Worm (Caenorhabditis elegans): ENCODE data around the gene F37C12.10.

Gene F37C12.10

DNA sequence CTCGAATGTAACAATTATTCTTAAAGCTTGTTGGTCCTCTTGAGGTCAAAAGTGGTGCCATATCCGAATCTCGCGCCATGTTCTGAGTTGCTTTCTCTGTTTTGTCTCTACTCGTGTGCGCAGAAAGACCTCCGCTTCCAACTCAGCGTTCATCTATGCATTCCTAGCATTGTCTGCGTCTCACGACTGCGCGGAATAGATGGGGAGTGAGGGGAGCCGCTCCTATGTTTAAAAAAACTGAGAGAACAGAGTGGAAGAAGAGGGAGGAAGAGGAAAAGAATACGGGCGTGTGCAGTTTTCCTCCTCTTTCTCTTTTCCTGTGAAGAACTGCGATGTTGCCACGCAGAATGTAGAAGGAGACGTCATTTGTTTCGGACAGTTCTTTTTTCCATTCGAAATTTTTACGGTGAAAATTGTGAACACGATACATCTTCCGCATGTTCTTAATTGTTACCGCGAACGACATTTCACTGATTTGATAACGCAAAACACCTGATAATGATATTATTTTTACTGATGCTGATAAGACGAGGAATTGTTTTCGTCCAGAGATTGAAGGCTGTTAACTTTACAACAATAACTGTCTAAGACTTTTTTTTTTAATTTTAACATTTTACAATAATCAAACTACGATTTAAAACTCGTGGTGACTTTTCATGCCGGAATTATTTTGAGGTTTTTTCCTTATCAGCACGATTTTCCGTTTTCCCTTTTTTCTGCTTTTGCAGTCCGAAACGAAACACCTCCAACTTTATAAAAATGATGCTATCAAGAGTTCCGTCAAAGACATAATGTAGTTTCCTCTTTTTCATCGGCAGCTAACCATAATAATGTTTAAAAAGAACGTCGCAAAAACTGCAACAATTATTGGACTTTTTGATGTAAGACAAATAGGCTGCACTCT is 21.3 kb downstream of the F37C12.10 start:
- no peak for TF ChIP-seq unc-62 (GFP tag; optimal IDR thresholded peaks at IDR 0.05)

DNA sequence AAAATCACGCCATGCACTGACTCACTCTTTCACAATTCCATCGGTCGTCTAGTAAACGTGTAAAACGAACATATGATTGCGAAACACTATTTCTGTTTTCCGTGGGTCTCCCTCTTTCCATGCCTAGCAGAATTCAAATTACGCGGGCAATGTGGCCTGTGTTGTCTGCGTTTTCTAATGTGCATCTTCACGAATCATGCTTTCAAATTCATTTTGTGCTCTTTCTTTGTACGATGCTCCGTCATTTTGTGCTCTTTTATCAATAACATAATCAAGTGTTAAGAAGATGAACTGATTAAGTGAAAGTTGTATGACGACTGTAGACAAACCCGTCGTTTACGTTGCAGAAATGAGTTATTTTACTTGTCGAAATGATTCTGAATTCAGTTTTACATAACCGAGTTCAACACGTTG is 22.4 kb downstream of the F37C12.10 start:
- TF ChIP-seq unc-62 (GFP tag; optimal IDR thresholded peaks at IDR 0.05): no peak

DNA sequence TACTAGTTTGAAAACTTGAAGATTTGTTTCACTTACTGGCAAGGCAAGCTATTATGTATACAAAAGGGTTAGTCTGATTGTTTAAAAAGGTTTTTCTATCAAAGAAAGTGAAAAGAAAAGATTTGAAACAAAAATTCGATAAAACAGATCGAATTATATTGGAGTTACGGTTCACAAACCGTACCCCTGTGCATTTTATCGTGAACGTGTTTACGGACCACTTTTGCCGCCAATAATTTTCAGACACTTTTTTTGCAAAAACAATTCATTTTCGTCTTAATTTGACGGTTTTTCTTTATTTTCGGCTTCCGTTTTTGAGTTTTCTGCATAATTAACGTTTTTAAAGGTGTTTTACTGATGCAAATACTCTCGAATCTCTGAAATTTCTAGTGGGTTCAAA is 22.9 kb downstream of the F37C12.10 start:
- TF ChIP-seq unc-62 (GFP tag; optimal IDR thresholded peaks at IDR 0.05): no peak

DNA sequence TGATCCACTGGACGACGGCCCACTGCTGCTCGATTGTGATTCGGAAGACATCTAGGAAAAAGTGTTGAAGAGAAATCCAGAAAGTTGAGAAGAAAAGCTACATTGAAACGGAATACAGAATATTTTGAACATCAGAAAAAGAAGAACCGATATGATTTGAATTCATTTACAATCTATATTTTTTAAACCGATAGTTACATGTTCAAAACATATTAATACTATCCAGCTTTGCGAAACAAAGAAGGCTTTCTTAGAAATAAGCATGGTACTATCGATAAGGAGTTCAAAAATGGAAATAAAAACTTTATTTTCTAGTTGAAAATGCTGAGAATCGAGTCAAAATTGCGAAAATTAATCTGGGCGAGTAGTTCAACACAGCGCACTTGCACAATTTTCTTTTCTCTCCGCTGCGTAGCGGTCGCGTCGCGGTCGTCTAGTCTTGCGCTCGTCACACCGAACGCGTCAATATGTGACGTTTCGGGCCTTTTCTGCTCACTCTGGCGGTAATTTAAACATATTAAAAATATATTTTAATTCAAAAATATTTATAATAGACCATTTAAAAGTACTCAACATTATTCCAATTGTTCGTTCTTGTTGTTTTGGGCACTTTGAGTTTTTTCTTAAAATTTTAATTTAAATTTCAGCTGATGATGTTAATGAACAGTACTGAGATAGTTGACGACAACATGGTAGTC is 26.0 kb downstream of the F37C12.10 start, which contains the start of the genes syf-2 and K04G7.1:
TSS of gene syf-2 (minus strand) at position 51 of the 698 bp plus-strand sequence.
TSS of gene K04G7.1 (plus strand) at position 648 of the 698 bp plus-strand sequence.
- TF ChIP-seq unc-62 (GFP tag; optimal IDR thresholded peaks at IDR 0.05): no peak

DNA sequence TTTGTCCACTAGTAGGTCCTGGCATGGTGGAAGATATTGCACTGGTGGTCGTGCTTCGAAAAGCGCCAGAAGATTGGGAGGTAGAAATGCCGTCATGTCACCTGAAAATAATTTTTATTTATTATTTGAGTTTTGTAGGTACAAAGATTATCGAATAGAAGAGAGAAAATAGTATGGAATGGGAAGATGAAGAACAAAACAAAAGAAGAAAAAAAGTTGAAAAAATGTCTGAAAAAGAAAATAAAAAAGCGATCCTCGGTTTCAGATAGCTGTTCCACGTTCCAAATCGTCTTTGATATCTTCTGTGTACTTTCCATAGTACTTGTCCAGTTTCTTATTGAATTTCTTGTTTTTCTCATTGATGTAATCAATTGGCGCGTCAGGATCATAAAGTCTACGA is 27.1 kb downstream of the F37C12.10 start, which contains the start of gene rnp-7:
TSS of gene rnp-7 (minus strand) at position 101 of the 400 bp plus-strand sequence.
- no peak for TF ChIP-seq unc-62 (GFP tag; optimal IDR thresholded peaks at IDR 0.05)

DNA sequence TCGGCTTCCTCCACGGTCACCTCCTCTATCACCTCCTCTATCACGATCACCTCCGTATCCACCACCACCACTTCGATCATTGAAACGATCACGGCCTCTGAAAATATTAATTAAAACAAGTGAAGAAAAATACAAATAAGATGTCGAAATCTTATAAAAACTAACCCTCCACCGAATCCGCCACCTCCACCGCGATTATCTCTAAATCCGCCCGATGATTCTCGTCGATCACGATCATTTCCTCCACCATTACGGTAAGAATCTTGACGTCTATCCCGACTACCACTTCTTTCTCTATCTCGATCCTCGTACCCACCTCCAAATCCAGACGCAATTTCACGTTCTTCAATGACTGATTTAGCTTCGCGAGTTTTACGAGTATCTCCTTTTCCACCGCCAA is 28.9 kb downstream of the F37C12.10 start:
- TF ChIP-seq unc-62 (GFP tag; optimal IDR thresholded peaks at IDR 0.05): no peak

DNA sequence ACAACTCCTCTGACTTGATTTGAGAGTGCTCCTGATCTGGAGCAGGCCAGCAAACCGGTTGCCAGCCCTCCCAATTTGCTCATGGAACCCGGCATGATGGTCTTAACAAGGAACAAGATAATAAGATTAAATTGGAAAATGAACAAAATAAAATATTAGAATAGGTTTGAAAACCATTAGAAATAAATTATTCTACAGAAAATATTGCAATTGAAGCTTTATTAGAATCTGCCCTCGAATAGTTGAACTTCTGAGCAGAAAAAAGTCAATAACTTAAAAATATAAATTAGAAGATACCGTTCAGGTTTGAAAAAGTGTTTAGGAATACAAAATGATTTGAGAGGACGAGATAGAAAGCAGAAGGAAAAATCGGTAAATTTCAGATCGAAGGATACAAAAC is 29.5 kb downstream of the F37C12.10 start, which contains the start of gene nuo-4:
TSS of gene nuo-4 (minus strand) at position 101 of the 400 bp plus-strand sequence.
- TF ChIP-seq unc-62 (GFP tag; optimal IDR thresholded peaks at IDR 0.05): no peak

DNA sequence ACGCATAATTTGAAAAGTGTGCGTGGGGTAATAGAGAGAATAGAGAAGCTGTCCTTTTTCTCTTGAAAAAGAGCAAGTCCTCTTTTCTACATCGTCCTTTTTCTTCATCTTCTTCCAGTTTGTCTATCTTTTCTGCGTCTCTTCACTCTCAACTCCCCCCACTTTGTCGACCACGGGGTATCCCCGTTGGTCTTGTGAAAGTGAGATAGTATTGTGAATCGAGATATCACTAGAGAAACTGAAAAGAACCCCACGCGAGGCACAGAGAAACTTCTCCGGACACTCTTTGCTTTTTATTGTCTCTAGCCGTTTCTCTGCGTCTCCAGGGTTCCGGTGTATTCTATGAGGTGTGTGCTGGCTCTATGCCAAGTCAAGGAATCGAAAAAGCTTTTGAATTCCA is 32.6 kb downstream of the F37C12.10 start:
- TF ChIP-seq unc-62 (GFP tag; optimal IDR thresholded peaks at IDR 0.05): no peak

DNA sequence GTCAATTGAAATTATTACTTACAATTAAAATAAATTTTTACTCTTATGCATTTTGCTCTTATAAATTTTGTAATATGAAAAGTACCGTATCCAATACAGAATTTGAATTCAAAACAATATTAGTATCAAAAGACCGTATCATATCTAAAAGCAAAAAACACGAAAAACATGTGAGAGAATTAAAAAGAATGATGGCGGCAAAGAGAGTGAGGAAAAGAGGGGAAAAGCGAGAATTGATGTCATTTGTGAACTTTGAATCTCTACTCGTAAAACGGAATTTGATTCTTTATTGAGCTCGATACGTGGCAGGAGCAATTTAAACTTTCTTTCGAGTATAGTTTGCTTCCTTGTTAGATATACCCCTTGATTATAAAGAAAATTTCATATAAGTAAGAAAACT is 33.7 kb downstream of the F37C12.10 start:
- no peak for TF ChIP-seq unc-62 (GFP tag; optimal IDR thresholded peaks at IDR 0.05)

DNA sequence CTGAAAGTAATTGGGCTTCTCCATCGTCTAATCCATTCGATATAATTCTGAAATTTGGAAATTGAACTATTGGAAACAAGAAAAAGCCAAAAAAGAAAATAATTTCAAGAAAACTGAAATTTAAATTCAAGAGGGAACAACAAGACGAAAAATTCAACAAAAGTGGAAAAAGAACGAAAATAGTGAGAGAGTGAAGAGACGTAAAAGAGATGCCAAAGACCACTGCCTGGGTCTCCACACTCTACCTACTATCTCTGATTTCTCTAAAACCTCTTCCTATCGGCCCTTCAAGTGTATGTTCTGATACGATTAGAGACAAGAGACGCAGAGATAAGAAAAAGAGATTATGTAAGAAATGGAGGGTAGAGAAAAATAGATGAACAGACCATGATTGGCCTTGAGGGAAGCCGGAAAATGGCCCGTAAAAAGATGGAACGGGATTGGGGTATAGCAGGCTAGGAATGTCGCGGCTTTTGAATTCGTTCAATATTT is 34.4 kb downstream of the F37C12.10 start, which contains the start of gene ogt-1:
TSS of gene ogt-1 (minus strand) at position 51 of the 492 bp plus-strand sequence.
- TF ChIP-seq unc-62 (GFP tag; optimal IDR thresholded peaks at IDR 0.05): no peak

DNA sequence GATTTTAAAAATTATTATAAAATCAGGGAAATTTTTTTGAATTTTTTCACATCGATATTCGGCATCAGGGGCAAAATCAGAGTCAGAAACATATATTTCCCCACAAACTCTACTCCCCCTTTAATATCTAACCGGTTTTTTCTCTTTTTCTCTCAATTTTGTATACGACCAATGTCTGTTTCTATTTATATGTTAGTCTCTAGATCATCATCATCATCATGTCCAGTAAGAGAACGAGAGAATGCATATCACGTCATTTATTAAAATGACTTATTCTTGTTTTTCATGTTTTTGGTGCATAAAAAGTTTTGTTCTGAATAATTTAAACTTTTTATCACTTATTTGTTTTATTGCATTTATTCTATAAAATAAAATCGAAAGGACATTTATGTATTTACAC is 35.6 kb downstream of the F37C12.10 start:
- TF ChIP-seq unc-62 (GFP tag; optimal IDR thresholded peaks at IDR 0.05): no peak

DNA sequence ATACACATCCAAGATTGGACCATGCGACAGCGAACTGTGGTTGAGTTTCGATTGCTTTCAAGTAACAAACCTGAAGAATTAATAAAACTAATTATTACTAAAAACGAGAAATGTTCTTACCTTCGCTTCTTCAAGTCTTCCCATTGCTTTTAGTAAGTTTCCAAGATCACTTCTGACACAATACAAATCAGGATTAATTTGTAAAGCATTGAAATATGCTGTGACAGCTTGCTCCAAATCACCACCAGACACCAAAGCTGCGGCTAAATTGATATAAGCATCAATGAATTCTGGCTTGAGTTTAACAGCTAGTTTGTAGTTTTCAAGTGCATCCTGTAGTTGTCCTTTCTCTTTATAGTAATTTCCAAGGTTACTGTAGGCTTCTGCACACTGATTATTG is 38.0 kb downstream of the F37C12.10 start:
- TF ChIP-seq unc-62 (GFP tag; optimal IDR thresholded peaks at IDR 0.05): no peak

DNA sequence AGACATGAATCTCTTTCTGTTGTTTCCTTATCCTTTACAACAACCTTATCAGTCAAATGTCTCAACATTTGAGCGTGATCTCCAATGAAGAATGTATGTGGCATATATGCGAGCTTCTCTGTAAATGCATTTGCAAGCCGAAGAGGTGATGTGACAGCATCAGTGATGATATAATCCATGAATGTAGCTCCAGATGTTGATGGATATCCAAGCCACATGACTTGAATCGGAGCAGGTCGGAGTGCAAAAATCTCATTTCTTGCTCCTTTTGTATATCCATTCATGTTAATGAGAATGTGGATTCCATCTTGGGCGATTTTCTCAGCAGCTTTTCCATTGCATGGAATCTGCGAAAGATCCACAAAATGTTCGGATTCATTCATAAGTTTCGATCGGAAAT is 40.0 kb downstream of the F37C12.10 start:
- TF ChIP-seq unc-62 (GFP tag; optimal IDR thresholded peaks at IDR 0.05): no peak

DNA sequence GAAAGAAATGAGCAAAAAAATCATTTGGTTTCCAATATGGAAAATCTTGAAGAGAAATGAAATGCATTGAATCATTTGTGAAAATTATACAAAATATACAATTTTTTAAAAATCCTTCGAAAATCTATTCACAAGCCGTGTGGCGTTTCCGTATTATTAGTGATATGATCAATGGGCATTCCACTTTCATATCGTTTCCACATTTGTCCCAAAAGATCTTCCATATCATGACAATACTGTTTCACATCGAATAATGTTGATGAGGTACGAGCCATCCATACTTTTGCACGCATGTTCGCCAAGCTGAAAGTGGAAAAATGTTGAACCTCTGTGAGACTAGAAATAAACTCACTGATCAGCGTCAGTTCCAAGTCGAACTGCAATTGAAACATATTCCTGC is 41.8 kb downstream of the F37C12.10 start:
- TF ChIP-seq unc-62 (GFP tag; optimal IDR thresholded peaks at IDR 0.05): no peak

DNA sequence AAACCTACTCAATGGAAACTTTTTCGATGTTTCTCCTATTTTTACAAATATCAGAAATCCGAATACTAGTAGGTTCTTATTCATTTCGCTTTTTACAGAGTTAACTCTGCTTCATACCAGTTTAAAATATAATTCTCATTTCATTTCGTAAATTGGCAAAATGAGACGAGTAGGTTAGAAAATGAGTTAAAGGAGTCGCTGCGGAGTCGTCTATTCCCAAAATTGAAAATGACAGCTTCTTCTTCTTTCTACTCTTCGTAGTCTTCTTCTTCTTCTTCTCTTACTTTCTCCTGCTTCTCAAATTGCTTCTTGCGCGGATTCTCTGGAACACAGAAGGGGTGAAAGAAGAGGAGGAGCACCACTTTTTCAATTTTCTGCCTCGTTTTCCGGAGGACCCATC is 43.4 kb downstream of the F37C12.10 start, which contains the start of gene glr-2:
TSS of gene glr-2 (minus strand) at position 211 of the 400 bp plus-strand sequence.
- no peak for TF ChIP-seq unc-62 (GFP tag; optimal IDR thresholded peaks at IDR 0.05)

DNA sequence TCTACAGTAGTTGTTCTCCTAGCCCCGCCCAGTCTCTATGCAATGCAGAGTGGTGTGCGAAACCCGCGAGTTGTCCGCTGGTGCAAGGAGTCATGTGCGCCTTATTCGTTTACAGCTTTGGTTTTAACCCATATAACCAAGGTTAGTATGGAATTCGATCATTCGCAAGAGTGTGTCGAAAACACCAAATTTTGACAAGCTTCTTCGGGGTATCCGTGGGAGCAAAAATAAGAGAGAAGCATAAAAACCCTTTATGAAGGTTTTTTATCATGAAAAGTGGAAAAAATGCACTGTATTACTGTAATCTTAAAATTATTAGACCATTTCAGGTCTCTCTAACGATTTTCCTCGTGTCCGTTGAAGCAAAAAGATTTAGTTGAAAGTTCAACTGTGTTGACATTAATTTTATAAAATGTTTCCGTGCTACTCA is 46.0 kb downstream of the F37C12.10 start:
- TF ChIP-seq unc-62 (GFP tag; optimal IDR thresholded peaks at IDR 0.05): no peak

Measured in whole organism, dauer.